Worm (Caenorhabditis elegans) whole organism, late embryonic: ENCODE data around the gene F38B6.2.

Experiments used
- C08G9.2 ChIP-seq: sonication (generic microtip); optimal IDR thresholded peaks from 2 replicates; lab custom pipeline; 2016; ENCODE audit warnings: mild to moderate bottlenecking, missing genetic modification characterization, moderate library complexity, missing compliant biosample characterization
- F13H6.1 ChIP-seq: sonication (generic microtip); optimal IDR thresholded peaks from 2 replicates; lab custom pipeline; 2016; ENCODE audit warnings: missing genetic modification characterization, missing compliant biosample characterization
- K09A11.1 ChIP-seq: sonication (generic microtip); optimal IDR thresholded peaks from 2 replicates; lab custom pipeline; 2017; ENCODE audit warnings: antibody characterized with exemption, mild to moderate bottlenecking, missing genetic modification characterization, missing compliant biosample characterization; ENCODE audit not compliant: insufficient read depth
- Y22D7AL.16 ChIP-seq: sonication (generic microtip); optimal IDR thresholded peaks from 2 replicates; lab custom pipeline; 2016; ENCODE audit warnings: missing genetic modification characterization, missing compliant biosample characterization
- ama-1 ChIP-seq: fragments of 150-350 bp; optimal IDR thresholded peaks from 2 replicates; lab custom pipeline; 2014
- ceh-18 ChIP-seq: sonication (generic microtip); optimal IDR thresholded peaks from 2 replicates; lab custom pipeline; 2016; ENCODE audit warnings: missing genetic modification characterization, missing compliant biosample characterization
- ceh-19 ChIP-seq: fragments of 200-800 bp; sonication (Bioruptor generic); optimal IDR thresholded peaks from 2 replicates; lab custom pipeline; 2018; ENCODE audit warnings: mild to moderate bottlenecking, missing genetic modification characterization, missing compliant biosample characterization
- ceh-22 ChIP-seq: sonication (generic microtip); optimal IDR thresholded peaks from 2 replicates; lab custom pipeline; 2017; ENCODE audit warnings: missing biosample characterization, missing genetic modification characterization
- ceh-24 ChIP-seq: sonication (generic microtip); optimal IDR thresholded peaks from 2 replicates; lab custom pipeline; 2016; ENCODE audit warnings: mild to moderate bottlenecking, missing genetic modification characterization, missing compliant biosample characterization
- ceh-31 ChIP-seq: sonication (generic microtip); optimal IDR thresholded peaks from 2 replicates; lab custom pipeline; 2016; ENCODE audit warnings: missing genetic modification characterization, missing compliant biosample characterization
- ceh-34 ChIP-seq: sonication (generic microtip); optimal IDR thresholded peaks from 2 replicates; lab custom pipeline; 2016; ENCODE audit warnings: mild to moderate bottlenecking, missing genetic modification characterization, missing compliant biosample characterization
- ceh-45 ChIP-seq: fragments of 200-800 bp; sonication (Bioruptor generic); IDR thresholded peaks from 2 replicates; pipeline ENCODE4 v1.3.6; 2022; ENCODE audit warnings: missing genetic modification reagents, missing genetic modification characterization, missing compliant biosample characterization
- dmd-4 ChIP-seq: sonication (generic microtip); optimal IDR thresholded peaks from 2 replicates; lab custom pipeline; 2016; ENCODE audit warnings: borderline replicate concordance, missing genetic modification characterization, missing compliant biosample characterization
- elt-2 ChIP-seq: sonication (generic microtip); optimal IDR thresholded peaks from 2 replicates; lab custom pipeline; 2016; ENCODE audit warnings: missing genetic modification reagents, missing genetic modification characterization, missing compliant biosample characterization
- eyg-1 ChIP-seq: sonication (generic microtip); optimal IDR thresholded peaks from 2 replicates; lab custom pipeline; 2016; ENCODE audit warnings: missing genotype, missing genetic modification characterization, missing compliant biosample characterization
- hlh-15 ChIP-seq: sonication (generic microtip); optimal IDR thresholded peaks from 2 replicates; lab custom pipeline; 2016; ENCODE audit warnings: missing genetic modification characterization, missing compliant biosample characterization
- hlh-30 ChIP-seq: sonication (generic microtip); optimal IDR thresholded peaks from 2 replicates; lab custom pipeline; 2017; ENCODE audit warnings: antibody characterized with exemption, missing genetic modification characterization, missing compliant biosample characterization; ENCODE audit not compliant: insufficient read depth
- hlh-6 ChIP-seq: sonication (generic microtip); optimal IDR thresholded peaks from 2 replicates; lab custom pipeline; 2016; ENCODE audit warnings: missing genotype, missing genetic modification characterization, missing compliant biosample characterization
- hlh-8 ChIP-seq: sonication (generic microtip); optimal IDR thresholded peaks from 2 replicates; lab custom pipeline; 2016; ENCODE audit warnings: missing genotype, missing genetic modification characterization, missing compliant biosample characterization
- lim-6 ChIP-seq: sonication (generic microtip); optimal IDR thresholded peaks from 2 replicates; lab custom pipeline; 2016; ENCODE audit warnings: missing genetic modification characterization, missing compliant biosample characterization
- madf-2 ChIP-seq: sonication (generic microtip); optimal IDR thresholded peaks from 2 replicates; lab custom pipeline; 2017; ENCODE audit warnings: missing genetic modification characterization, missing compliant biosample characterization
- nfya-1 ChIP-seq: sonication (generic microtip); optimal IDR thresholded peaks from 2 replicates; lab custom pipeline; 2017; ENCODE audit warnings: missing genetic modification characterization, mild to moderate bottlenecking, missing compliant biosample characterization, antibody characterized with exemption, moderate library complexity
- odd-2 ChIP-seq: sonication (generic microtip); optimal IDR thresholded peaks from 2 replicates; lab custom pipeline; 2017; ENCODE audit warnings: antibody characterized with exemption, mild to moderate bottlenecking, missing genetic modification characterization, missing compliant biosample characterization
- pat-9 ChIP-seq: fragments of 200-800 bp; sonication (Bioruptor generic); optimal IDR thresholded peaks from 2 replicates; lab custom pipeline; 2018; ENCODE audit warnings: mild to moderate bottlenecking, missing genetic modification characterization, moderate library complexity, missing compliant biosample characterization
- pha-4 ChIP-seq: fragments of 150-350 bp; optimal IDR thresholded peaks from 2 replicates; lab custom pipeline; 2018; ENCODE audit warnings: missing biosample characterization, missing genetic modification reagents, missing genetic modification characterization
- pqm-1 ChIP-seq: sonication (generic microtip); optimal IDR thresholded peaks from 2 replicates; lab custom pipeline; 2016; ENCODE audit warnings: missing genetic modification characterization, missing compliant biosample characterization
- pros-1 ChIP-seq: fragments of 150-350 bp; optimal IDR thresholded peaks from 2 replicates; lab custom pipeline; 2014; ENCODE audit warnings: missing biosample characterization, missing genetic modification reagents, missing genetic modification characterization
- ref-2 ChIP-seq: sonication (generic microtip); optimal IDR thresholded peaks from 2 replicates; lab custom pipeline; 2016; ENCODE audit warnings: missing genetic modification characterization, missing compliant biosample characterization
- rnt-1 ChIP-seq: sonication (generic microtip); optimal IDR thresholded peaks from 2 replicates; lab custom pipeline; 2016; ENCODE audit warnings: missing genetic modification characterization, missing compliant biosample characterization
- sox-2 ChIP-seq: fragments of 200-800 bp; sonication (Bioruptor generic); IDR thresholded peaks from 2 replicates; pipeline ENCODE4 v1.3.6; 2022; ENCODE audit warnings: missing genetic modification reagents, missing genetic modification characterization, missing compliant biosample characterization
- tbx-2 ChIP-seq: sonication (generic microtip); optimal IDR thresholded peaks from 2 replicates; lab custom pipeline; 2016; ENCODE audit warnings: missing genetic modification characterization, missing compliant biosample characterization
- unc-3 ChIP-seq, 2 experiments: fragments of 200-800 bp in 1 of 2; sonication (Bioruptor generic) in 1 of 2; sonication (generic microtip) in 1 of 2; conservative IDR thresholded peaks in 1 of 2; optimal IDR thresholded peaks in 1 of 2; 2 replicates each; pipeline versions ENCODE4 v1.3.6 to Lab custom; 2016 to 2022; ENCODE audit warnings: missing compliant biosample characterization in 2 of 2, missing genetic modification characterization in 2 of 2, missing genetic modification reagents in 1 of 2
- unc-42 ChIP-seq: sonication (generic microtip); optimal IDR thresholded peaks from 2 replicates; lab custom pipeline; 2016; ENCODE audit warnings: missing genotype, missing genetic modification characterization, missing compliant biosample characterization
- unc-55 ChIP-seq: sonication (generic microtip); optimal IDR thresholded peaks from 2 replicates; lab custom pipeline; 2017; ENCODE audit warnings: missing biosample characterization, missing genetic modification reagents, missing genetic modification characterization
- ztf-16 ChIP-seq: sonication (generic microtip); optimal IDR thresholded peaks from 2 replicates; lab custom pipeline; 2017; ENCODE audit warnings: missing genetic modification characterization, missing compliant biosample characterization

Gene F38B6.2

DNA sequence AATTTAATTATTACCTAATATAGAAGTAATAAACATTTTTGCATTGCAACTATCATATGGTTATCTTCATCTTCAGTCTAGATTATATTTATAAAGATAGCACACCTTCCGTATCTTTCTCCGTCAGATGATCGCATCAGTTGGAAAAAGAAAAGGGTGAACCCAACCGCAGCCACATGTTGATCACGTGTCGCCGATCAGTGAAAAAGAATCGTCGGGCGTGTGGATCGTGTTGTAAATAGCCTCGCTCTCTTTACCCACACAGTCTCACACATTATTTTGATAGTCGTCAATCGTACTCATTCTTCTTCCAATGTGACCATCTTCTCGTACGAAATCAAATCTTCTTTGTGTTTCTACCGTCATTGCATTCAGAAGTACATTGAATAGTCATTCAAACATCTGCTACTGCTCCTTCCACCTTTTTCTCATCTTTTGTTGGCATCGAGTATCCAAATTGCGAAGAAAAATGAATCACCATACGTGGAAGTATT, 45.6 kb downstream of the F38B6.2 start:
- TF ChIP-seq pha-4 (tag; lab: Kevin White, UChicago), result no peak
- TF ChIP-seq C08G9.2 (tag; lab: Kevin White, UChicago), result no peak
- TF ChIP-seq hlh-30 (tag; lab: Kevin White, UChicago), result peak; percentile 89
- peak; percentile 64 for TF ChIP-seq unc-55 (GFP tag; lab: Kevin White, UChicago)
- peak; percentile 43 for TF ChIP-seq nfya-1
- TF ChIP-seq odd-2 (tag; lab: Kevin White, UChicago), result no peak
- TF ChIP-seq pqm-1 (tag; lab: Kevin White, UChicago), result peak; percentile 46
- TF ChIP-seq F13H6.1 (tag; lab: Kevin White, UChicago), result peak; percentile 18
- TF ChIP-seq rnt-1, result peak; percentile 94
- TF ChIP-seq sox-2 (GFP tag; lab: Robert Waterston, UW), result no peak
- TF ChIP-seq elt-2, result peak; percentile 93
- TF ChIP-seq hlh-8 (tag; lab: Kevin White, UChicago), result peak; percentile 3
- peak; percentile 41 for TF ChIP-seq ref-2 (tag; lab: Kevin White, UChicago)
- peak; percentile 74 for TF ChIP-seq ceh-18
- TF ChIP-seq ama-1, result peak; percentile 38
- TF ChIP-seq tbx-2 (tag; lab: Kevin White, UChicago), result peak; percentile 32
- no peak for TF ChIP-seq eyg-1 (tag; lab: Kevin White, UChicago)
- TF ChIP-seq ceh-45 (GFP tag; lab: Robert Waterston, UW), result no peak

- no peak for TF ChIP-seq hlh-6 (tag; lab: Kevin White, UChicago)
- TF ChIP-seq elt-2, result peak; percentile 83
- TF ChIP-seq, all 69 proteins: peak for 1
These were observed 46.2 kb downstream of the F38B6.2 start for ce11 chrX:6744537-6744936.

DNA sequence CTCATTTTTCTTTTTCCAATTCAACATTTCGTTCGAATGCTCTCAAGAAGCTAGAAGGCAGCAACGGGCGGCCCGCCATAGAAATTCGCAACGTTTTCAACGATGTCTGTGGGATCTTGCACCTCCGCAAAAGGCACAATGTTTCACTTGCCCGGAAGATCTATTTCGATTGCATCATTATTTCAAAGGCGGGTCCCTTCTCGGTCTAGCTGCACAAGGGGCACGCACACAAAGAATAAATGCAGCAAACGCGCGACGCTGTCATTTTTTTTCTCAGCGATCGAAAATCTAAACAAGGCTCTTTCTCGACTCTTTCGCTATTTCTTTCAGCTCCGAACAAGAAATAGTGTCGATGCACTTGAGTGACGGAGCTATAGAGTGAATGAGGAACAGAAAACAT, 46.6 kb downstream of the F38B6.2 start:
- TF ChIP-seq ceh-19 (GFP tag; lab: Kevin White, UChicago) (peak; percentile 5), C08G9.2 (tag; lab: Kevin White, UChicago) (no peak), nfya-1 (no peak), unc-3 (GFP tag; conservative IDR thresholded peaks at IDR 0.05; lab: Robert Waterston, UW) (no peak), unc-3 (tag; optimal IDR thresholded peaks at IDR 0.05; lab: Kevin White, UChicago) (no peak), dmd-4 (no peak), ztf-16 (tag; lab: Kevin White, UChicago) (no peak), ama-1 (no peak), ceh-24 (no peak), unc-42 (tag; lab: Kevin White, UChicago) (peak; percentile 63)

ce11 chrX:6745515-6745914, 47.2 kb downstream of the F38B6.2 start:
- TF ChIP-seq lim-6 (tag; lab: Kevin White, UChicago), result no peak
- TF ChIP-seq F13H6.1 (tag; lab: Kevin White, UChicago), result no peak
- TF ChIP-seq Y22D7AL.16 (tag; lab: Kevin White, UChicago), result no peak
- no peak for TF ChIP-seq unc-42 (tag; lab: Kevin White, UChicago)
- no peak for TF ChIP-seq madf-2 (tag; lab: Kevin White, UChicago)
- TF ChIP-seq ceh-31 (tag; lab: Kevin White, UChicago), result no peak
- TF ChIP-seq K09A11.1 (tag; lab: Kevin White, UChicago), result no peak
- TF ChIP-seq ceh-22, result no peak
- TF ChIP-seq nfya-1, result no peak
- no peak for TF ChIP-seq pat-9
- no peak for TF ChIP-seq unc-3 (GFP tag; conservative IDR thresholded peaks at IDR 0.05; lab: Robert Waterston, UW)
- TF ChIP-seq unc-3 (tag; optimal IDR thresholded peaks at IDR 0.05; lab: Kevin White, UChicago), result no peak
- TF ChIP-seq hlh-15 (tag; lab: Kevin White, UChicago), result no peak
- no peak for TF ChIP-seq pros-1
- TF ChIP-seq ceh-45 (GFP tag; lab: Robert Waterston, UW), result no peak
- TF ChIP-seq rnt-1, result no peak

DNA sequence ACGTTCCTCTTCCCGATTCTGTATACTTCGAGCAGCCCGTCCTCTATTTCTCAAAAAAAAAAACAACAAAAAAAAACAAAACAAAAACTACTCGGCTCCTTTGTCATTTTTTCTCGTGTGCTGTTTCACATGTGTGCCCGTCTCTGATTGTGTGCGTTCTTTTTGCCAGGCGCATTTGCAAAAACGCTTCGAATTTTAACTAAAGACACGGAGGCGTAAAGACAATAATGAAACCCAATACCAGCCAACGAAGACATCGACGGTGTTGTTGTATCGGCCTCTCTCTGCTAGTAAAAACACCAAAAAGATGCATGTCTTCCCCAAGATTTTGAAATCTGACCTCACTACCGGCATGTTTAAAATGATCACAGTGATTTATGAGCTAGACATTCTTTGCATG, 48.5 kb downstream of the F38B6.2 start:
- TF ChIP-seq ceh-34 (tag; lab: Kevin White, UChicago), result peak; percentile 53
- TF ChIP-seq unc-3 (GFP tag; conservative IDR thresholded peaks at IDR 0.05; lab: Robert Waterston, UW), result no peak
- no peak for TF ChIP-seq unc-3 (tag; optimal IDR thresholded peaks at IDR 0.05; lab: Kevin White, UChicago)
